Fruit fly (Drosophila melanogaster): Measurements from ENCODE around the gene Tie.
A peak's percentile ranks its signal among the peaks of the same experiment; 100 is the strongest.

Tie gene

DNA sequence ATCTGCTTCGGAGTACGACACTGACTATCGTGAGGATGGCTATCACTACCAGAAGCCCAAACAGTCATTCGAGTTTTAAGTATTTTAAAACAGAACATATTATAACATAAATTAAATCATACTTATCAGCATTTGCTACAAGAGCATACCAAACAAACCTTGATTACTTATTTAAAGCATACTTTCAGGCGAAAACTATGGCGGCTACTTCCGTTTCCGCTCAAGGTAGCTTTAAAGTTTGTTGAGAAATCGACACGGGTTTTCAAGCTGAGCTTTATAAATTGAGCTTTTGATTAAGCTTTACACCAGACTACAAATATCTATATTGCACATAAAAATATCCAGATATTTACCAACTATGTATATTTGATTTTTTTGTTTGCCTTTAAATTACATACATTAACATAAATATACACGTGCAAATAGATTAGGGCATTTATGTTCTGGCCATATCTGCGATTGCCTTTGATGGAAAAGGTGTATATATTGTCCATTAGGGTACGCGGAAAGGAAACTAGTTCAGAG, 56.9 kb downstream of the Tie start (continued):
- TF ChIP-seq CG12104 (GFP tag; optimal IDR thresholded peaks at IDR 0.05) (peak; percentile 74), BtbVII (GFP tag; optimal IDR thresholded peaks at IDR 0.05) (peak; percentile 94), Camta (GFP tag; optimal IDR thresholded peaks at IDR 0.05) (peak; percentile 79), Atf3 (GFP tag; optimal IDR thresholded peaks at IDR 0.05) (peak; percentile 50), fd3F (GFP tag; optimal IDR thresholded peaks at IDR 0.05) (peak; percentile 68), B-H2 (GFP tag; optimal IDR thresholded peaks at IDR 0.05) (peak; percentile 92), zf30C (GFP tag; optimal IDR thresholded peaks at IDR 0.05) (peak; percentile 30), HLHmδ (GFP tag; optimal IDR thresholded peaks at IDR 0.05) (peak; percentile 87), NFAT (GFP tag; IDR thresholded peaks at IDR 0.05) (peak; percentile 40; the same call in 1 of the 2 replicates), lab (GFP tag; optimal IDR thresholded peaks at IDR 0.05) (peak; percentile 97), Dek (tag; optimal IDR thresholded peaks at IDR 0.05) (peak; percentile 44), zfh1 (GFP tag; IDR thresholded peaks at IDR 0.05) (peak; percentile 74), Xbp1 (GFP tag; optimal IDR thresholded peaks at IDR 0.05) (peak; percentile 75), CG17186 (GFP tag; optimal IDR thresholded peaks at IDR 0.05) (peak; percentile 53), vnd (GFP tag; IDR thresholded peaks at IDR 0.05; ENCODE audit: partially characterized antibody) (no peak), CG17361 (GFP tag; IDR thresholded peaks at IDR 0.05) (no peak; the same call in 2 of the 3 replicates), MBD-R2 (GFP tag; IDR thresholded peaks at IDR 0.05) (no peak), Abd-B (GFP tag; optimal IDR thresholded peaks at IDR 0.05) (no peak), CG2875 (GFP tag; optimal IDR thresholded peaks at IDR 0.05) (peak; percentile 87), gce (GFP tag; IDR thresholded peaks at IDR 0.05) (peak; percentile 89; the same call in 2 of the 3 replicates), CG32532 (GFP tag; IDR thresholded peaks at IDR 0.05) (peak; percentile 82), hb (GFP tag; IDR thresholded peaks at IDR 0.05; ENCODE audit: partially characterized antibody) (no peak), Lim3 (GFP tag; IDR thresholded peaks at IDR 0.05) (no peak), crc (GFP tag; optimal IDR thresholded peaks at IDR 0.05) (peak; percentile 36), CG6683 (GFP tag; optimal IDR thresholded peaks at IDR 0.05) (peak; percentile 87), CG4730 (GFP tag; IDR thresholded peaks at IDR 0.05) (no peak), HmgZ (tag; optimal IDR thresholded peaks at IDR 0.05) (peak; percentile 82), Ets97D (GFP tag; optimal IDR thresholded peaks at IDR 0.05) (peak; percentile 98), CG33557 (GFP tag; optimal IDR thresholded peaks at IDR 0.05) (peak; percentile 60), pfk (GFP tag; optimal IDR thresholded peaks at IDR 0.05) (peak; percentile 79), run (tag; optimal IDR thresholded peaks at IDR 0.05) (peak; percentile 75), pum (GFP tag; optimal IDR thresholded peaks at IDR 0.05) (no peak), CG2199 (GFP tag; IDR thresholded peaks at IDR 0.05) (no peak), scrt (GFP tag; optimal IDR thresholded peaks at IDR 0.05) (peak; percentile 91), CG5953 (GFP tag; IDR thresholded peaks at IDR 0.05) (peak; percentile 81), nerfin-2 (GFP tag; IDR thresholded peaks at IDR 0.05; ENCODE audit: partially characterized antibody) (no peak), ewg (GFP tag; optimal IDR thresholded peaks at IDR 0.05) (peak; percentile 55), CG14441 (GFP tag; IDR thresholded peaks at IDR 0.05) (no peak), CG7745 (tag; optimal IDR thresholded peaks at IDR 0.05) (no peak), CG1792 (GFP tag; optimal IDR thresholded peaks at IDR 0.05) (no peak), CG8089 (GFP tag; optimal IDR thresholded peaks at IDR 0.05) (peak; percentile 67), CG18764 (GFP tag; optimal IDR thresholded peaks at IDR 0.05) (peak; percentile 77), CG7928 (GFP tag; optimal IDR thresholded peaks at IDR 0.05) (peak; percentile 60), Side (GFP tag; optimal IDR thresholded peaks at IDR 0.05) (peak; percentile 74), CG1603 (tag; optimal IDR thresholded peaks at IDR 0.05) (peak; percentile 77), odd (GFP tag; optimal IDR thresholded peaks at IDR 0.05) (peak; percentile 94), peb (GFP tag; IDR thresholded peaks at IDR 0.05) (no peak), sna (GFP tag; IDR thresholded peaks at IDR 0.05; ENCODE audit: partially characterized antibody) (no peak), fru (optimal IDR thresholded peaks at IDR 0.05) (no peak), CG6765 (GFP tag; optimal IDR thresholded peaks at IDR 0.05) (peak; percentile 98)

Data from whole organism, embryonic.